Worm (Caenorhabditis elegans) whole organism, L4 larva: ENCODE measurements around the gene acc-1.

Experiments used
- F44E2.7 ChIP-seq: fragments of 200-800 bp; sonication (Bioruptor generic); IDR thresholded peaks from 2 replicates; pipeline ENCODE4 v2.1.2; 2022; ENCODE audit warnings: missing genetic modification characterization, missing compliant biosample characterization
- R02D3.7 ChIP-seq: fragments of 150-350 bp; sonication (generic microtip); optimal IDR thresholded peaks from 3 replicates; lab custom pipeline; 2014; ENCODE audit warnings: missing biosample characterization, missing genetic modification characterization
- T26A8.4 ChIP-seq: fragments of 200-800 bp; sonication (Bioruptor generic); IDR thresholded peaks from 2 replicates; pipeline ENCODE4 v1.3.6; 2022; ENCODE audit warnings: missing genetic modification characterization, missing compliant biosample characterization
- ZK337.2 ChIP-seq: fragments of 200-800 bp; sonication (Bioruptor generic); IDR thresholded peaks from 2 replicates; pipeline ENCODE4 v1.3.6; 2022; ENCODE audit warnings: missing genetic modification reagents, missing genetic modification characterization, missing compliant biosample characterization
- ZK546.5 ChIP-seq, 2 experiments: sonication (generic microtip); optimal IDR thresholded peaks; 2 replicates each; lab custom pipeline; 2017; ENCODE audit warnings: missing biosample characterization in 2 of 2, missing genetic modification characterization in 2 of 2
- aha-1 ChIP-seq: fragments of 150-350 bp; peaks from one replicate; lab custom pipeline; 2014; ENCODE audit warnings: missing biosample characterization, missing genetic modification characterization
- aly-2 ChIP-seq: sonication (generic microtip); optimal IDR thresholded peaks from 2 replicates; lab custom pipeline; 2018; ENCODE audit warnings: missing biosample characterization, missing genetic modification characterization
- ceh-20 ChIP-seq: fragments of 200-800 bp; sonication (Bioruptor generic); IDR thresholded peaks from 2 replicates; pipeline ENCODE4 v1.3.6; 2022; ENCODE audit warnings: missing genetic modification reagents, missing genetic modification characterization, missing compliant biosample characterization
- ceh-62 ChIP-seq: sonication (generic microtip); optimal IDR thresholded peaks from 2 replicates; lab custom pipeline; 2017; ENCODE audit warnings: missing biosample characterization, missing genetic modification characterization
- ceh-82 ChIP-seq: sonication (generic microtip); optimal IDR thresholded peaks from 2 replicates; lab custom pipeline; 2017; ENCODE audit warnings: missing biosample characterization, missing genetic modification characterization
- ces-1 ChIP-seq: fragments of 150-350 bp; sonication (generic microtip); optimal IDR thresholded peaks from 4 replicates; lab custom pipeline; 2014; ENCODE audit warnings: missing biosample characterization, missing genetic modification reagents, missing genetic modification characterization
- ctbp-1 ChIP-seq: fragments of 200-800 bp; sonication (Bioruptor generic); IDR thresholded peaks from 2 replicates; pipeline ENCODE4 v1.3.6; 2022; ENCODE audit warnings: missing genetic modification reagents, missing genetic modification characterization, missing compliant biosample characterization
- daf-16 ChIP-seq, 3 experiments: sonication (generic microtip); optimal IDR thresholded peaks; 2 replicates each; lab custom pipeline; 2016 to 2017; ENCODE audit warnings: missing genetic modification characterization in 3 of 3, missing genetic modification reagents in 3 of 3, mild to moderate bottlenecking in 2 of 3, missing compliant biosample characterization in 2 of 3, missing biosample characterization in 1 of 3, moderate library complexity in 1 of 3
- daf-8 ChIP-seq: fragments of 200-800 bp; sonication (Bioruptor generic); IDR thresholded peaks from 2 replicates; pipeline ENCODE4 v1.3.6; 2022; ENCODE audit warnings: missing genetic modification characterization, missing compliant biosample characterization
- dmd-8 ChIP-seq: fragments of 200-800 bp; sonication (Bioruptor generic); IDR thresholded peaks from 2 replicates; pipeline ENCODE4 v1.3.6; 2022; ENCODE audit warnings: missing genetic modification characterization, missing compliant biosample characterization
- dmd-9 ChIP-seq: fragments of 200-800 bp; sonication (Bioruptor generic); IDR thresholded peaks from 2 replicates; pipeline ENCODE4 v1.3.6; 2022; ENCODE audit warnings: missing genetic modification reagents, missing genetic modification characterization, missing compliant biosample characterization
- dve-1 ChIP-seq: sonication (generic microtip); optimal IDR thresholded peaks from 2 replicates; lab custom pipeline; 2017; ENCODE audit warnings: antibody characterized with exemption, mild to moderate bottlenecking, missing genetic modification characterization, missing compliant biosample characterization; ENCODE audit not compliant: insufficient read depth
- egl-43 ChIP-seq: fragments of 200-800 bp; sonication (Bioruptor generic); IDR thresholded peaks from 2 replicates; pipeline ENCODE4 v1.3.6; 2022; ENCODE audit warnings: missing genetic modification reagents, missing genetic modification characterization, missing compliant biosample characterization
- fkh-10 ChIP-seq: fragments of 150-350 bp; optimal IDR thresholded peaks from 2 replicates; lab custom pipeline; 2014; ENCODE audit warnings: missing biosample characterization, missing genetic modification reagents, missing genetic modification characterization
- fos-1 ChIP-seq: fragments of 150-350 bp; optimal IDR thresholded peaks from 2 replicates; lab custom pipeline; 2014; ENCODE audit warnings: missing biosample characterization, missing genetic modification characterization
- gei-8 ChIP-seq: fragments of 200-800 bp; sonication (Bioruptor generic); optimal IDR thresholded peaks from 2 replicates; lab custom pipeline; 2018; ENCODE audit warnings: mild to moderate bottlenecking, missing genetic modification characterization, missing compliant biosample characterization
- hif-1 ChIP-seq, 2 experiments: sonication (generic microtip); optimal IDR thresholded peaks; 2 replicates each; lab custom pipeline; 2016 to 2017; ENCODE audit warnings: missing compliant biosample characterization in 2 of 2, missing genetic modification characterization in 2 of 2, missing genetic modification reagents in 2 of 2, missing genotype in 2 of 2, mild to moderate bottlenecking in 1 of 2
- hlh-11 ChIP-seq: fragments of 200-800 bp; sonication (Bioruptor generic); optimal IDR thresholded peaks from 2 replicates; lab custom pipeline; 2018; ENCODE audit warnings: mild to moderate bottlenecking, missing genetic modification characterization, missing compliant biosample characterization
- jun-1 ChIP-seq: fragments of 150-350 bp; optimal IDR thresholded peaks from 2 replicates; lab custom pipeline; 2014; ENCODE audit warnings: missing biosample characterization, missing genetic modification reagents, missing genetic modification characterization
- lim-7 ChIP-seq: fragments of 200-800 bp; sonication (Bioruptor generic); IDR thresholded peaks from 2 replicates; pipeline ENCODE4 v1.3.6; 2022; ENCODE audit warnings: missing genetic modification characterization, missing compliant biosample characterization
- lin-38 ChIP-seq: fragments of 200-800 bp; sonication (Bioruptor generic); IDR thresholded peaks from 2 replicates; pipeline ENCODE4 v1.3.6; 2022; ENCODE audit warnings: missing genetic modification reagents, missing genetic modification characterization, missing compliant biosample characterization
- lsy-2 ChIP-seq, 2 experiments: fragments of 150-350 bp in 1 of 2; sonication (generic microtip) in 1 of 2; optimal IDR thresholded peaks; 2 replicates each; lab custom pipeline; 2014 to 2017; ENCODE audit warnings: missing biosample characterization in 2 of 2, missing genetic modification characterization in 2 of 2
- madf-9 ChIP-seq: fragments of 200-800 bp; sonication (Bioruptor generic); conservative IDR thresholded peaks from 2 replicates; pipeline ENCODE4 v1.3.6; 2022; ENCODE audit warnings: missing genetic modification reagents, missing genetic modification characterization, missing compliant biosample characterization
- mdl-1 ChIP-seq, 2 experiments: fragments of 150-350 bp in 1 of 2; sonication (generic microtip) in 1 of 2; optimal IDR thresholded peaks; 2 replicates each; lab custom pipeline; 2014 to 2017; ENCODE audit warnings: missing biosample characterization in 2 of 2, missing genetic modification characterization in 2 of 2
- mep-1 ChIP-seq: fragments of 150-350 bp; sonication (generic microtip); optimal IDR thresholded peaks from 3 replicates; lab custom pipeline; 2014; ENCODE audit warnings: missing biosample characterization, missing genetic modification characterization
- mxl-3 ChIP-seq: fragments of 200-800 bp; sonication (Bioruptor generic); optimal IDR thresholded peaks from 2 replicates; lab custom pipeline; 2018; ENCODE audit warnings: mild to moderate bottlenecking, missing genetic modification characterization, missing compliant biosample characterization
- nhr-10 ChIP-seq: fragments of 150-350 bp; optimal IDR thresholded peaks from 2 replicates; lab custom pipeline; 2014; ENCODE audit warnings: missing biosample characterization, missing genetic modification characterization
- nhr-102 ChIP-seq: sonication (generic microtip); optimal IDR thresholded peaks from 2 replicates; lab custom pipeline; 2016; ENCODE audit warnings: mild to moderate bottlenecking, missing genetic modification characterization, moderate library complexity, missing compliant biosample characterization
- nhr-11 ChIP-seq: fragments of 150-350 bp; optimal IDR thresholded peaks from 2 replicates; lab custom pipeline; 2014; ENCODE audit warnings: missing biosample characterization, missing genetic modification characterization
- nhr-25 ChIP-seq: sonication (generic microtip); optimal IDR thresholded peaks from 2 replicates; lab custom pipeline; 2017; ENCODE audit warnings: missing genetic modification characterization, mild to moderate bottlenecking, missing compliant biosample characterization, antibody characterized with exemption, moderate library complexity, borderline replicate concordance; ENCODE audit not compliant: insufficient read depth
- nhr-48 ChIP-seq: sonication (generic microtip); optimal IDR thresholded peaks from 2 replicates; lab custom pipeline; 2016; ENCODE audit warnings: mild to moderate bottlenecking, missing genetic modification characterization, missing compliant biosample characterization
- nhr-6 ChIP-seq: fragments of 150-350 bp; optimal IDR thresholded peaks from 2 replicates; lab custom pipeline; 2014; ENCODE audit warnings: missing biosample characterization, missing genetic modification characterization
- nhr-76 ChIP-seq: fragments of 150-350 bp; optimal IDR thresholded peaks from 2 replicates; lab custom pipeline; 2014; ENCODE audit warnings: missing biosample characterization, missing genetic modification characterization
- nhr-77 ChIP-seq: fragments of 150-350 bp; optimal IDR thresholded peaks from 2 replicates; lab custom pipeline; 2014; ENCODE audit warnings: missing biosample characterization, missing genetic modification characterization
- php-3 ChIP-seq: fragments of 200-800 bp; sonication (Bioruptor generic); IDR thresholded peaks from 2 replicates; pipeline ENCODE4 v1.3.6; 2022; ENCODE audit warnings: missing genetic modification reagents, missing genetic modification characterization, missing compliant biosample characterization
- rbr-2 ChIP-seq: sonication (generic microtip); optimal IDR thresholded peaks from 2 replicates; lab custom pipeline; 2016; ENCODE audit warnings: missing genotype, missing genetic modification characterization, missing compliant biosample characterization
- skn-1 ChIP-seq: fragments of 150-350 bp; optimal IDR thresholded peaks from 2 replicates; lab custom pipeline; 2014; ENCODE audit warnings: missing biosample characterization, missing genetic modification characterization
- snpc-4 ChIP-seq: fragments of 150-350 bp; optimal IDR thresholded peaks from 2 replicates; lab custom pipeline; 2014; ENCODE audit warnings: missing biosample characterization, missing genetic modification characterization
- tag-97 ChIP-seq: fragments of 200-800 bp; sonication (Bioruptor generic); IDR thresholded peaks from 2 replicates; pipeline ENCODE4 v1.3.6; 2022; ENCODE audit warnings: missing genetic modification characterization, missing compliant biosample characterization
- unc-39 ChIP-seq: sonication (generic microtip); optimal IDR thresholded peaks from 2 replicates; lab custom pipeline; 2017; ENCODE audit warnings: missing biosample characterization, missing genetic modification characterization
- zfp-2 ChIP-seq: sonication (generic microtip); optimal IDR thresholded peaks from 2 replicates; lab custom pipeline; 2016; ENCODE audit warnings: mild to moderate bottlenecking, missing genetic modification characterization, missing compliant biosample characterization
- zip-2 ChIP-seq: fragments of 150-350 bp; optimal IDR thresholded peaks from 2 replicates; lab custom pipeline; 2014; ENCODE audit warnings: missing biosample characterization, missing genetic modification characterization
- ztf-7 ChIP-seq: fragments of 150-350 bp; optimal IDR thresholded peaks from 2 replicates; lab custom pipeline; 2014; ENCODE audit warnings: missing biosample characterization, missing genetic modification characterization

The acc-1 gene

DNA sequence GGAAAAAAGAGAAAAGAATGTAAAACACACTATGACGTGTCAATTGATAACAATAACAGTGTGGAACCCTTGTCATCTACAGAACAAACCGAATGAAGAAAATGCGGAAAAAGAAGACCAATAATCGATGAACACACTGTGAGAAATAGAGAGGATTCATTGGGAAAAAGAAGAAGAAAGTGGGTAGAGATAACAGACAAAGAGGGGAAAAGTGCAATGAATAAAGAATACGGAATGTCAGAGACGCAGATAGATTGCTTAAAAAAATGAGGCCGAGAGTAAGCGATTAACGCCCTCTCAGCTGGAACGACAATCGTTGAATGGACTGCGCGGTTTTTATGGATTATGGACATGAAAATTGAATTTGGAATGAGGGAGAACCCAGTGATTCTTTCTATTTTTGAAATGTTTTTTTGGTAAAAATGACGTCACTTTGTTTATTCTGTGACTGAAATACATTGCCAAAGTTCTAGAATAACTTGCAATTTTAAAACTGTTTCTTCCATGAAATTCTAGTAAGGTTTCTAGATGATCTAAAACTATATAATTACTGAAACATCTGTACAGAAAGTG lies 10.0 kb upstream of the acc-1 start, which contains the start of gene amph-1 (continued):
- TF ChIP-seq dmd-8 (no peak), hlh-11 (tag; lab: Kevin White, UChicago) (peak; percentile 73), nhr-6 (tag; lab: Kevin White, UChicago) (no peak), nhr-76 (no peak), aly-2 (tag; lab: Kevin White, UChicago) (no peak), unc-39 (no peak), tag-97 (GFP tag; lab: Robert Waterston, UW) (no peak), gei-8 (GFP tag; lab: Kevin White, UChicago) (no peak), ceh-82 (tag; lab: Kevin White, UChicago) (no peak), fos-1 (no peak), snpc-4 (tag; lab: Kevin White, UChicago) (no peak), zfp-2 (tag; lab: Kevin White, UChicago) (no peak), ceh-20 (no peak), daf-8 (GFP tag; lab: Robert Waterston, UW) (no peak), mxl-3 (peak; percentile 12), R02D3.7 (tag; lab: Kevin White, UChicago) (no peak), nhr-77 (tag; lab: Kevin White, UChicago) (no peak), ZK337.2 (GFP tag; lab: Robert Waterston, UW) (no peak), nhr-25 (tag; lab: Kevin White, UChicago) (no peak)

- TF ChIP-seq lin-38: no peak
- TF ChIP-seq lsy-2 (tag; optimal IDR thresholded peaks at IDR 0.05; lab: Kevin White, UChicago): no peak
- TF ChIP-seq nhr-6 (tag; lab: Kevin White, UChicago): no peak
- TF ChIP-seq dmd-9 (GFP tag; lab: Robert Waterston, UW): no peak
- no peak for TF ChIP-seq lim-7 (GFP tag; lab: Robert Waterston, UW)
- no peak for TF ChIP-seq fkh-10 (GFP tag; lab: Kevin White, UChicago)
- no peak for TF ChIP-seq ces-1 (GFP tag; lab: Kevin White, UChicago)
- no peak for TF ChIP-seq ceh-62 (tag; lab: Kevin White, UChicago)
- TF ChIP-seq F44E2.7 (GFP tag; lab: Robert Waterston, UW): no peak
- no peak for TF ChIP-seq T26A8.4 (GFP tag; lab: Robert Waterston, UW)
- no peak for TF ChIP-seq skn-1
- TF ChIP-seq nhr-10: no peak
Measured at ce11 chrIV:9648682-9649081, 9.2 kb upstream of the acc-1 start, which contains the start of gene srm-3. Gene srm-3, plus strand, starts transcription at chrIV:9648982.

- TF ChIP-seq dve-1 (tag; lab: Kevin White, UChicago) (peak; percentile 90), aha-1 (tag; lab: Kevin White, UChicago) (no peak), madf-9 (GFP tag; lab: Robert Waterston, UW) (no peak), mdl-1 (tag; optimal IDR thresholded peaks at IDR 0.05; lab: Kevin White, UChicago) (peak in 1 of 2 experiments; percentile 16), ztf-7 (tag; lab: Kevin White, UChicago) (peak; percentile 70), nhr-11 (tag; lab: Kevin White, UChicago) (no peak), nhr-102 (tag; lab: Kevin White, UChicago) (peak; percentile 65), ctbp-1 (no peak), egl-43 (GFP tag; lab: Robert Waterston, UW) (no peak), hif-1 (tag; optimal IDR thresholded peaks at IDR 0.05; lab: Kevin White, UChicago) (peak in 1 of 2 experiments; percentile 29), daf-8 (GFP tag; lab: Robert Waterston, UW) (no peak), fkh-10 (GFP tag; lab: Kevin White, UChicago) (no peak), mxl-3 (no peak), nhr-76 (no peak), F44E2.7 (GFP tag; lab: Robert Waterston, UW) (no peak), zip-2 (tag; lab: Kevin White, UChicago) (no peak), rbr-2 (tag; lab: Kevin White, UChicago) (no peak), nhr-6 (tag; lab: Kevin White, UChicago) (peak; percentile 33), ZK546.5 (tag; optimal IDR thresholded peaks at IDR 0.05; lab: Kevin White, UChicago) (no peak), lsy-2 (tag; optimal IDR thresholded peaks at IDR 0.05; lab: Kevin White, UChicago) (peak in 1 of 2 experiments; percentile 72), daf-16 (GFP tag; optimal IDR thresholded peaks at IDR 0.05; lab: Kevin White, UChicago) (no peak), daf-16 (tag; optimal IDR thresholded peaks at IDR 0.05; lab: Kevin White, UChicago) (peak; percentile 96), php-3 (GFP tag; lab: Robert Waterston, UW) (peak; percentile 81), ZK337.2 (GFP tag; lab: Robert Waterston, UW) (no peak), mep-1 (peak; percentile 75), lin-38 (no peak), jun-1 (no peak), nhr-48 (tag; lab: Kevin White, UChicago) (peak; percentile 77)
Measured at ce11 chrIV:9651234-9651633, 6.6 kb upstream of the acc-1 start, which contains the start of gene chca-1. Gene chca-1, plus strand, starts transcription at chrIV:9651394.
